Worm (Caenorhabditis elegans): Measurements from ENCODE around the gene T13H10.2.

DNA sequence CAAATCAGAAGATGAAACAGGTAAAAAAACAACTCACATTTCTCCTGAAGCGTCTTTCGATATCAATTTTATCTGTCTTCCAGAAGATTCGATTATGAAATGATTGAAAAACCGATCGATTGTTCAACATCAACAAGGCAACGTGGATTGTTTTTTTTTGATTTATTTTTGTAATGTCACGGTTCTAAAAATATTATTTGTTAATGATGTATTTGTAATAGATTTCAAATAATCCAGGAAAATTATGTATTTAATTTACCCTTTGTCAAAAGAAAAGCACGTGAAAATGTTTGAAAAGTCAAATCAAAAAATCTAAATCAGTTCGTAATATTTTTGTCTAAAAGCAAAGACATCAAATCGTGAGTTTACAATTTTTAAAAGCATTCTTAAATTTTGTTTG, 5.0 kb downstream of the T13H10.2 start, which contains the start of the genes kin-5 and C47E12.11:
- no peak for TF ChIP-seq nhr-76 (tag; optimal IDR thresholded peaks at IDR 0.05)
- no peak for TF ChIP-seq ZK546.5 (tag; optimal IDR thresholded peaks at IDR 0.05)
- no peak for TF ChIP-seq nhr-67 (tag; optimal IDR thresholded peaks at IDR 0.05)
- no peak for TF ChIP-seq unc-62 (GFP tag; optimal IDR thresholded peaks at IDR 0.05)
- TF ChIP-seq ceh-82 (tag; optimal IDR thresholded peaks at IDR 0.05) = no peak
- no peak for TF ChIP-seq aly-2 (tag; optimal IDR thresholded peaks at IDR 0.05)
- TF ChIP-seq ama-1 (optimal IDR thresholded peaks at IDR 0.05) = no peak
- no peak for TF ChIP-seq nhr-28 (tag; optimal IDR thresholded peaks at IDR 0.05)
- no peak for TF ChIP-seq tbx-2 (tag; optimal IDR thresholded peaks at IDR 0.05)
- no peak for TF ChIP-seq elt-1 (tag; optimal IDR thresholded peaks at IDR 0.05)
